Worm (Caenorhabditis elegans): Measurements from ENCODE around the gene C35C5.8.

Gene C35C5.8

DNA sequence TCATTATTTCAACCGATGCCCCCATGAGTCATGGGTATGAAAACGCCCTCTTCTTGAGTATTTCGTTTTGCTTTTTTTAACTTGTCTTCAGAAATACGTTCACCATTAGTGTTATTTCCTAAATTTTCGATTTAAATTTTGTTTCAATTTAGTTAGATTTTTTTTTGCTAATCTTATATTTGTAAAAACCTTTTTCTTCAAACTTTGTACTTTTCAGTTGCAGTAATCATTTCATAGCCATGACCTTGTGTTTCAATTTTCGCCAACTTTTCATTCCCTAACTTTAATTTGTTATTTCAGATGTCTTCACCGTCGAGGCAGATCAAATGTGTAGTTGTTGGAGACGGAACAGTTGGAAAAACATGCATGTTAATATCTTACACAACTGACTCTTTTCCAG lies 14.9 kb downstream of the C35C5.8 start, which contains the start of gene mig-2:
TSS of gene mig-2 (plus strand) at position 301 of the 400 bp plus-strand sequence.
- no peak for TF ChIP-seq K09A11.1 (tag; optimal IDR thresholded peaks at IDR 0.05; ENCODE audit: insufficient read depth)

DNA sequence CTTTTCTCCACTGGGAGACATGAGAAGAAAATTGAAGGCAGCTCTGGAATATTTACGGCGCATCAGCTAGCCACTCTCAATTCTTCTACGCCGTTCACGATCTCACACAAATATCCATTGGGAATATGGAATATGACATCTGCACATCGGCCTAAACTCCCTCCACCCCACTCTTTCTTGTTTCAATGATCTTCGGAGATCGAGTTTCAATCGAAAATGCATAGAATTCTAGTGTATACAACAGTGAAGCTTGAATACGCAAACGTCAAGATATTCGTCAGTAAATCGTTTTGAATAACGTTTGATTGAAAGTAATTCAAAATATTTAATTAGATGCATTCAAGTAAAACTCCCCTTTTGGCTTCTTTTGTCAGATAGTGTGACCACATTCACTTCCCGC lies 18.4 kb downstream of the C35C5.8 start:
- TF ChIP-seq tbx-2 (tag; optimal IDR thresholded peaks at IDR 0.05) (no peak), unc-55 (GFP tag; optimal IDR thresholded peaks at IDR 0.05) (no peak), mec-3 (tag; optimal IDR thresholded peaks at IDR 0.05; ENCODE audit: borderline replicate concordance) (no peak), ceh-19 (GFP tag; optimal IDR thresholded peaks at IDR 0.05) (no peak), ama-1 (optimal IDR thresholded peaks at IDR 0.05) (no peak), lim-6 (tag; optimal IDR thresholded peaks at IDR 0.05) (no peak), sox-4 (tag; optimal IDR thresholded peaks at IDR 0.05) (no peak), ceh-31 (tag; optimal IDR thresholded peaks at IDR 0.05) (no peak), ceh-6 (GFP tag; optimal IDR thresholded peaks at IDR 0.05) (no peak), hlh-13 (GFP tag; optimal IDR thresholded peaks at IDR 0.05) (no peak), sox-2 (GFP tag; IDR thresholded peaks at IDR 0.05) (no peak), Y22D7AL.16 (tag; optimal IDR thresholded peaks at IDR 0.05) (no peak)

DNA sequence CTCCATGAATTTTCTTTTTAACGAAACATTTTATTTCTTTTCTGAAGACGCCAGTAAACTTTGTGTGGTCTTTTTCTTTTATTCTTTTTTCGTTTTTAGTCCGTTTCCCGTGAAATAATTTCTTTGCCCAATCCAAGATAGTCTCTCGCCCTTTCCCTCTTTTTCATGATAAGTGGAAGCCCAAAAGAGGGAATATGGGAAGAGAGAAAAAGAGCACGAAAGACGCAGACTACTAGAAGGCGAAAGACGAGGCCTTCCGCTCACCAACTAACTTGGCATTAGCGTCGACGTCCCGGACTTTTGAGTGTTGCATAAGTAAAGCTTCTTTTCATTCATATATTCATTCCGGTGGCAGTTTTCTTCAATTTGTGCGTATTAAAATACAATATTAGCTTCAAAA lies 19.5 kb downstream of the C35C5.8 start:
- TF ChIP-seq unc-42 (tag; optimal IDR thresholded peaks at IDR 0.05) (peak; percentile 50), ceh-31 (tag; optimal IDR thresholded peaks at IDR 0.05) (peak; percentile 27), unc-86 (tag; optimal IDR thresholded peaks at IDR 0.05) (no peak)

DNA sequence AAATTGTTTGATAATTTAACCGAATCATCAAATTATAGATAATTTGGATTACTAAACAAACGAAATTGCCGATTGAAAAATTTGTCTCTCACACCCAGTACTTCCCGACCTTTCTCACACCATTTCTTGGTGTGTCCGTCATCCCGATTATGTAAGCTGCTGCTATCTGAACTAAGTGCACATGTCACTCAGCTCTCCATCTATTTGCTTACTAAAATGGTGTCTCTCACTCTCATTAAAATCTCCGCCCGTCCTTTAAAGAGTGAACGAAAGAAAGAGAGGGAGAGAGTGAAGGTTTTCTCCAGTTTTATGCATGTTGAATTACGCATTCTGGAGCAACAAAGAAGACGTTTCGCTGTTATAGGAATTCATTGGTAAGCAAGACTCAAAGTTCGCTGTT lies 21.1 kb downstream of the C35C5.8 start:
- TF ChIP-seq ceh-31 (tag; optimal IDR thresholded peaks at IDR 0.05) (peak; percentile 30), K02D7.2 (tag; optimal IDR thresholded peaks at IDR 0.05) (no peak), unc-55 (GFP tag; optimal IDR thresholded peaks at IDR 0.05) (peak; percentile 42)

DNA sequence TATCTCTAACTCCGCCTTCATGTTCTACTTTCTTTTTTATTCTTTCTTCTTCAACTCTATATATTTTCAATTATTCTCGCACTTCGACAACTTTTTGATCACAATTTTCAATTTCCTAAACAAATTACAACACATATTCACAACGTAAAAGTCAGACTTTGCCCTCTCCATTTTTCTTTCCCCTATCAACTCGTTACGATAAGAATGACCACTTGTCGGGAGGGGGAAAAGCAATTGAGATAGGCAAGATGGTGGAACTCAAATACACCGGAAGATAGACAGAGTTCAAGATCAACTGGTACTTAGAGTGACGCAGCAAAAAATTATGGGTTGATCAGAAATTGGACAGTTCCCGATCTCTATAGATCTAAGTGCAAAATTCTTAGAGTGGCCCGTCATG lies 21.7 kb downstream of the C35C5.8 start:
- no peak for TF ChIP-seq pat-9 (tag; optimal IDR thresholded peaks at IDR 0.05)
- TF ChIP-seq ahr-1 (tag; optimal IDR thresholded peaks at IDR 0.05) = no peak

DNA sequence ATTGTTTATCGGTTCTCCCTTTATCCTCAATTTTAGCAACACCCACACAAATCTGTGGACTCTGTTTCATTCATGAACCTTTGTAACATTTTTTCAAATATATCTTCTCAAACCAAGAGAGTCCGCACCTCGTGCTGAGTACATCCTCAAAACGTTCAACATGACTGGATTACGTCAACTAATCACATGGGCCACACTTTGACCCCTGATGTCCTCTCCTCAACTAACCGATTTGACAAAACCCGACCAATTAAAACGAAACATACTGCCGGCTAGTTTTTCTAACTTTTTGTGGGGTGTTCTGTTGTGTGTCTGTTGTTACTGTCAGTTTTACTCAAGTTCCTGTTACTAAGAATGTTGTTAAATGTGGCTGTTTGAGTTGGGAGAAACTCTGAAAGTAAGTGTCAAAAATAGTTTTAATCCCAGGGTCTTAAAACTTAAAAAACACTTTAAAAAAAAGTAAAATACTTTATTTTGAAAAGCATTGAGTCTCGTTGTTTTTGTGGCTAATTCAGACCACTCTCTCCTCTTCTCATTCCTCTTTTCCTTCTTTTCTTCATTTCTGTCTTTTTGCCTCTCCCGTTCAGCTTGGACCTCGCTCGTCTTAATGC lies 22.2 kb downstream of the C35C5.8 start:
- TF ChIP-seq mec-3 (tag; optimal IDR thresholded peaks at IDR 0.05; ENCODE audit: borderline replicate concordance) = no peak
- TF ChIP-seq C38D4.7 (GFP tag; optimal IDR thresholded peaks at IDR 0.05) = no peak
- TF ChIP-seq sox-4 (tag; optimal IDR thresholded peaks at IDR 0.05) = no peak
- TF ChIP-seq fkh-10 (GFP tag; optimal IDR thresholded peaks at IDR 0.05) = no peak
- no peak for TF ChIP-seq dmd-4 (tag; optimal IDR thresholded peaks at IDR 0.05; ENCODE audit: borderline replicate concordance)
- no peak for TF ChIP-seq nhr-232 (tag; optimal IDR thresholded peaks at IDR 0.05)
- TF ChIP-seq F13H6.1 (tag; optimal IDR thresholded peaks at IDR 0.05) = no peak
- TF ChIP-seq hlh-15 (tag; optimal IDR thresholded peaks at IDR 0.05) = no peak
- TF ChIP-seq unc-86 (tag; optimal IDR thresholded peaks at IDR 0.05) = no peak
- no peak for TF ChIP-seq hlh-8 (tag; optimal IDR thresholded peaks at IDR 0.05)
- no peak for TF ChIP-seq che-1 (tag; optimal IDR thresholded peaks at IDR 0.05)
- TF ChIP-seq ceh-30 (tag; optimal IDR thresholded peaks at IDR 0.05) = no peak
- TF ChIP-seq sox-2 (GFP tag; IDR thresholded peaks at IDR 0.05) = no peak
- no peak for TF ChIP-seq elt-2 (tag; optimal IDR thresholded peaks at IDR 0.05)
- TF ChIP-seq K02D7.2 (tag; optimal IDR thresholded peaks at IDR 0.05) = no peak
- TF ChIP-seq hlh-6 (tag; optimal IDR thresholded peaks at IDR 0.05) = no peak
- no peak for TF ChIP-seq ceh-31 (tag; optimal IDR thresholded peaks at IDR 0.05)
- no peak for TF ChIP-seq ceh-24 (tag; optimal IDR thresholded peaks at IDR 0.05)
- no peak for TF ChIP-seq ceh-14 (tag; optimal IDR thresholded peaks at IDR 0.05)
- no peak for TF ChIP-seq ceh-19 (GFP tag; optimal IDR thresholded peaks at IDR 0.05)

Data from whole organism, late embryonic.